Fruit fly (Drosophila melanogaster): ENCODE results near the gene Zwilch.

The Zwilch gene

DNA sequence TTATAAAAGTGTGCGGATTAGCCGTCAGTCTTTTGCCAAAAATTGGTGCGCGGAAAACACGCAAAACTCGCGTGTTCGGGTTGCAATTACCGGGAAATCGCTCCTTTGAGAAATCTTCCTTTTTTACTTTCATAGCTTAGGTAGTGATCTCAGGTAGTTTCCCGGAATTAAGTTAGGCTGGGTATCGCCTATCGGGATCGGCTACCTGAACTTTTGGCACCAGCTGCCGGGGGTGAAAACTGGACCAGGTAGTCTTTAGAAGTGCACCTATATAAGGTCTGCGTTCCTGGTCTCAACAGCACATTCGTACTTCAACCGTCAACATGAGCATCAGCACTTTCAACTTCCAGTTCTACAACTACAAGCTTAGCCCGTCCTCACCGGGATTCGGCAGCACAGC is 20.1 kb downstream of the Zwilch start, which contains the start of gene bnk:
Gene bnk, plus strand, starts transcription at position 301 of the 400 bp plus-strand sequence.
- TF ChIP-seq N (GFP tag; optimal IDR thresholded peaks at IDR 0.05): no peak
- TF ChIP-seq dl (GFP tag; optimal IDR thresholded peaks at IDR 0.05; ENCODE audit: insufficient read depth in 1 of 2, partially characterized antibody in 2 of 2): no peak

dm6 chr3R:31181816-31182215 is 31.4 kb downstream of the Zwilch start:
- TF ChIP-seq woc (GFP tag; optimal IDR thresholded peaks at IDR 0.05): no peak
- TF ChIP-seq pan (optimal IDR thresholded peaks at IDR 0.05): no peak
- TF ChIP-seq lola (GFP tag; optimal IDR thresholded peaks at IDR 0.05): no peak
- TF ChIP-seq N (GFP tag; optimal IDR thresholded peaks at IDR 0.05): no peak
- no peak for TF ChIP-seq br (GFP tag; optimal IDR thresholded peaks at IDR 0.05)
- TF ChIP-seq GATAd (GFP tag; optimal IDR thresholded peaks at IDR 0.05): no peak
- no peak for TF ChIP-seq rgr (GFP tag; optimal IDR thresholded peaks at IDR 0.05)
- no peak for TF ChIP-seq ey (GFP tag; optimal IDR thresholded peaks at IDR 0.05)
- no peak for TF ChIP-seq sv (GFP tag; optimal IDR thresholded peaks at IDR 0.05)
- TF ChIP-seq Hr83 (GFP tag; optimal IDR thresholded peaks at IDR 0.05; ENCODE audit: poor library complexity, severe bottlenecking): no peak
- TF ChIP-seq Vsx2 (GFP tag; optimal IDR thresholded peaks at IDR 0.05; ENCODE audit: partially characterized antibody): no peak
- TF ChIP-seq Abd-B (GFP tag; optimal IDR thresholded peaks at IDR 0.05): no peak
- no peak for TF ChIP-seq tai (GFP tag; optimal IDR thresholded peaks at IDR 0.05)
- TF ChIP-seq CG9705 (GFP tag; optimal IDR thresholded peaks at IDR 0.05): no peak
- TF ChIP-seq jim (GFP tag; optimal IDR thresholded peaks at IDR 0.05): no peak
- TF ChIP-seq Rel (GFP tag; optimal IDR thresholded peaks at IDR 0.05): no peak
- no peak for TF ChIP-seq Rel (tag; optimal IDR thresholded peaks at IDR 0.05)
- TF ChIP-seq HLH106 (tag; optimal IDR thresholded peaks at IDR 0.05): no peak
- no peak for TF ChIP-seq psq (GFP tag; optimal IDR thresholded peaks at IDR 0.05)

DNA sequence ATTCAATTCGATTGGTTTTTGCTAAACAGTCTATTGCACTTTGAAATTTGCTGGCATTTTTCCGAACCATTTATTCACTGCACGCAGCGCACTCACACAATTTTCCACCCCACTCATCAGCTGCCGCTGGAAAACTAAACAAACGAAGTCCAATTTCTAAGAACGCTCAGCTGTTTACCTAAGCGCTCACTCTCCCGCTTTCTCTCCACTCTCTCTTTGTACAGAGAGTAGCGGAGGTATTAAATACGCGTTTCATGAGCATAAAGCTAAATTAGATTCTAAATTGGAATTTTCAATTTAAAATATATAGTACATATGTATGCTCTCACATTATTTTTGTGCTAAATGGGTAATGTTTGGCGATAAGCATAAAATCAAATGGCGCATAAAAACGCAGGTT is 44.2 kb downstream of the Zwilch start, which contains the start of gene stops:
Gene stops, minus strand, starts transcription at position 139 of the 400 bp plus-strand sequence.
- no peak for TF ChIP-seq dsf (GFP tag; optimal IDR thresholded peaks at IDR 0.05; ENCODE audit: borderline replicate concordance)
- no peak for TF ChIP-seq Dfd (GFP tag; optimal IDR thresholded peaks at IDR 0.05)
- TF ChIP-seq Hnf4 (GFP tag; optimal IDR thresholded peaks at IDR 0.05): peak; percentile 19
- no peak for TF ChIP-seq lola (GFP tag; optimal IDR thresholded peaks at IDR 0.05)
- peak; percentile 59 for TF ChIP-seq Hr83 (GFP tag; optimal IDR thresholded peaks at IDR 0.05; ENCODE audit: poor library complexity, severe bottlenecking)

DNA sequence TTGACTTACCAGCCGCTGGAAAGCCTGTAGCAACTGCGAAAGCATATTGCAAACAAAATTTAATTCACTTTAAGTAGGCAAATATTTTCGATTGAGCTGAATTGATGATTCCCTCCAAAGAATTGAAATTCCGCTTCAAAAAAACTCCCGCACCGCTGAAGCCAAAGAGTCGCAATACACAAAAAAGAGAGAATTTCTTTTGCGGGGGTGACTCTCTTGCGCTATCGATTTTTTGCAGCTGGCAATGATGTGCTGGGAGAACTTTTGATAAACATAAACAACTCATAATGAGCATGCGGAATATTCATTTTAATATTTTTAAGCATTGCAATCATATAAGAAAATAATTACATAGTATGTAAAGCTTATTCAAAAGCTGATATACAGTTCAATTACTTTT is 44.7 kb downstream of the Zwilch start:
- TF ChIP-seq usp (GFP tag; optimal IDR thresholded peaks at IDR 0.05): no peak
- no peak for TF ChIP-seq CG9705 (GFP tag; optimal IDR thresholded peaks at IDR 0.05)
- no peak for TF ChIP-seq CG32264 (GFP tag; optimal IDR thresholded peaks at IDR 0.05)
- no peak for TF ChIP-seq N (GFP tag; optimal IDR thresholded peaks at IDR 0.05)
- no peak for TF ChIP-seq Dif (GFP tag; optimal IDR thresholded peaks at IDR 0.05; ENCODE audit: partially characterized antibody)
- no peak for TF ChIP-seq sv (GFP tag; optimal IDR thresholded peaks at IDR 0.05)
- no peak for TF ChIP-seq Dfd (GFP tag; optimal IDR thresholded peaks at IDR 0.05)
- no peak for TF ChIP-seq CrebA (GFP tag; optimal IDR thresholded peaks at IDR 0.05; ENCODE audit: borderline replicate concordance)
- TF ChIP-seq Myc (optimal IDR thresholded peaks at IDR 0.05): no peak
- no peak for TF ChIP-seq fru (GFP tag; optimal IDR thresholded peaks at IDR 0.05)
- TF ChIP-seq lola (GFP tag; optimal IDR thresholded peaks at IDR 0.05): no peak
- TF ChIP-seq Hnf4 (GFP tag; optimal IDR thresholded peaks at IDR 0.05): no peak
- no peak for TF ChIP-seq HLH106 (tag; optimal IDR thresholded peaks at IDR 0.05)
- TF ChIP-seq brk (GFP tag; optimal IDR thresholded peaks at IDR 0.05): no peak
- no peak for TF ChIP-seq rgr (GFP tag; optimal IDR thresholded peaks at IDR 0.05)
- TF ChIP-seq Abd-B (GFP tag; optimal IDR thresholded peaks at IDR 0.05): no peak
- TF ChIP-seq OdsH (GFP tag; optimal IDR thresholded peaks at IDR 0.05): no peak

All from whole organism, wandering third instar larva.